Worm (Caenorhabditis elegans) whole organism, L3 larva: ENCODE measurements around the gene AH10.4.

Source experiments
- aly-2 ChIP-seq: fragments of 150-350 bp; optimal IDR thresholded peaks from 2 replicates; lab custom pipeline; 2014; ENCODE audit warnings: missing biosample characterization, missing genetic modification characterization
- ama-1 ChIP-seq: fragments of 150-350 bp; optimal IDR thresholded peaks from 2 replicates; lab custom pipeline; 2018
- ceh-16 ChIP-seq: sonication (generic microtip); optimal IDR thresholded peaks from 2 replicates; lab custom pipeline; 2017; ENCODE audit warnings: missing biosample characterization, missing genetic modification characterization
- ceh-28 ChIP-seq: fragments of 150-350 bp; optimal IDR thresholded peaks from 2 replicates; lab custom pipeline; 2014; ENCODE audit warnings: missing biosample characterization, missing genetic modification reagents, missing genetic modification characterization
- ceh-9 ChIP-seq: sonication (generic microtip); optimal IDR thresholded peaks from 2 replicates; lab custom pipeline; 2018; ENCODE audit warnings: missing biosample characterization, missing genetic modification characterization
- egl-27 ChIP-seq: sonication (generic microtip); optimal IDR thresholded peaks from 4 replicates; lab custom pipeline; 2017; ENCODE audit warnings: missing biosample characterization, missing genetic modification reagents, missing genetic modification characterization
- egl-5 ChIP-seq: fragments of 150-350 bp; optimal IDR thresholded peaks from 2 replicates; lab custom pipeline; 2017; ENCODE audit warnings: missing biosample characterization, missing genetic modification reagents, missing genetic modification characterization, inconsistent platforms
- elt-2 ChIP-seq: sonication (generic microtip); optimal IDR thresholded peaks from 2 replicates; lab custom pipeline; 2016; ENCODE audit warnings: missing genetic modification reagents, mild to moderate bottlenecking, missing genetic modification characterization, missing compliant biosample characterization
- elt-3 ChIP-seq, 3 experiments: fragments of 150-350 bp in 1 of 3; sonication (generic microtip) in 2 of 3; optimal IDR thresholded peaks; 2 replicates in 2 of 3; 4 replicates in 1 of 3; lab custom pipeline; 2014 to 2017; ENCODE audit warnings: missing biosample characterization in 3 of 3, missing genetic modification characterization in 3 of 3
- eor-1 ChIP-seq, 2 experiments: fragments of 150-350 bp; optimal IDR thresholded peaks; 2 replicates each; lab custom pipeline; 2014 to 2018; ENCODE audit warnings: missing biosample characterization in 2 of 2, missing genetic modification characterization in 2 of 2
- fkh-10 ChIP-seq: sonication (generic microtip); optimal IDR thresholded peaks from 2 replicates; lab custom pipeline; 2017; ENCODE audit warnings: missing biosample characterization, missing genetic modification reagents, missing genetic modification characterization
- fkh-2 ChIP-seq: fragments of 150-350 bp; optimal IDR thresholded peaks from 2 replicates; lab custom pipeline; 2014; ENCODE audit warnings: missing biosample characterization, missing genetic modification reagents, missing genetic modification characterization
- fos-1 ChIP-seq: fragments of 150-350 bp; optimal IDR thresholded peaks from 2 replicates; lab custom pipeline; 2014; ENCODE audit warnings: missing biosample characterization, missing genetic modification characterization
- hmg-11 ChIP-seq: sonication (generic microtip); optimal IDR thresholded peaks from 2 replicates; lab custom pipeline; 2016; ENCODE audit warnings: missing genetic modification characterization, missing compliant biosample characterization
- jun-1 ChIP-seq: fragments of 150-350 bp; optimal IDR thresholded peaks from 2 replicates; lab custom pipeline; 2014; ENCODE audit warnings: missing biosample characterization, missing genetic modification reagents, missing genetic modification characterization
- lin-15B ChIP-seq: fragments of 150-350 bp; optimal IDR thresholded peaks from 2 replicates; lab custom pipeline; 2014; ENCODE audit warnings: missing biosample characterization, missing genetic modification characterization
- lin-39 ChIP-seq: fragments of 150-350 bp; optimal IDR thresholded peaks from 2 replicates; lab custom pipeline; 2018; ENCODE audit warnings: missing biosample characterization, missing genetic modification reagents, missing genetic modification characterization
- nfya-1 ChIP-seq: sonication (generic microtip); optimal IDR thresholded peaks from 2 replicates; lab custom pipeline; 2017; ENCODE audit warnings: missing genetic modification characterization, mild to moderate bottlenecking, missing compliant biosample characterization, antibody characterized with exemption, moderate library complexity; ENCODE audit not compliant: insufficient read depth
- nhr-11 ChIP-seq: fragments of 150-350 bp; optimal IDR thresholded peaks from 2 replicates; lab custom pipeline; 2014; ENCODE audit warnings: missing biosample characterization, missing genetic modification characterization
- nhr-12 ChIP-seq: fragments of 150-350 bp; optimal IDR thresholded peaks from 2 replicates; lab custom pipeline; 2014; ENCODE audit warnings: missing biosample characterization, missing genetic modification characterization
- nhr-23 ChIP-seq: fragments of 150-350 bp; optimal IDR thresholded peaks from 2 replicates; lab custom pipeline; 2014; ENCODE audit warnings: missing biosample characterization, missing genetic modification reagents, missing genetic modification characterization
- nhr-237 ChIP-seq: fragments of 150-350 bp; optimal IDR thresholded peaks from 2 replicates; lab custom pipeline; 2014; ENCODE audit warnings: missing biosample characterization, missing genetic modification characterization
- nhr-25 ChIP-seq: sonication (generic microtip); optimal IDR thresholded peaks from 2 replicates; lab custom pipeline; 2017; ENCODE audit warnings: missing biosample characterization, missing genetic modification characterization
- nhr-28 ChIP-seq: fragments of 150-350 bp; optimal IDR thresholded peaks from 2 replicates; lab custom pipeline; 2014; ENCODE audit warnings: missing biosample characterization, missing genetic modification characterization
- nhr-76 ChIP-seq: fragments of 150-350 bp; sonication (generic microtip); optimal IDR thresholded peaks from 5 replicates; lab custom pipeline; 2014; ENCODE audit warnings: missing biosample characterization, missing genetic modification characterization
- nhr-77 ChIP-seq: fragments of 150-350 bp; optimal IDR thresholded peaks from 2 replicates; lab custom pipeline; 2014; ENCODE audit warnings: missing biosample characterization, missing genetic modification characterization
- pqm-1 ChIP-seq: fragments of 150-350 bp; optimal IDR thresholded peaks from 2 replicates; lab custom pipeline; 2017; ENCODE audit warnings: missing biosample characterization, missing genetic modification characterization, inconsistent platforms
- sea-2 ChIP-seq: fragments of 150-350 bp; sonication (generic microtip); optimal IDR thresholded peaks from 4 replicates; lab custom pipeline; 2014; ENCODE audit warnings: missing biosample characterization, missing genetic modification reagents, missing genetic modification characterization
- skn-1 ChIP-seq: fragments of 150-350 bp; optimal IDR thresholded peaks from 2 replicates; lab custom pipeline; 2014; ENCODE audit warnings: missing biosample characterization, missing genetic modification characterization
- snpc-4 ChIP-seq: fragments of 150-350 bp; optimal IDR thresholded peaks from 2 replicates; lab custom pipeline; 2014; ENCODE audit warnings: missing biosample characterization, missing genetic modification characterization
- tbx-2 ChIP-seq: sonication (generic microtip); optimal IDR thresholded peaks from 2 replicates; lab custom pipeline; 2016; ENCODE audit warnings: mild to moderate bottlenecking, missing genetic modification characterization, missing compliant biosample characterization
- unc-62 ChIP-seq: fragments of 150-350 bp; sonication (generic microtip); optimal IDR thresholded peaks from 4 replicates; lab custom pipeline; 2014; ENCODE audit warnings: missing biosample characterization, missing genetic modification reagents, missing genetic modification characterization
- zag-1 ChIP-seq: fragments of 150-350 bp; optimal IDR thresholded peaks from 2 replicates; lab custom pipeline; 2014; ENCODE audit warnings: missing biosample characterization, missing genetic modification characterization
- ztf-11 ChIP-seq: fragments of 150-350 bp; optimal IDR thresholded peaks from 2 replicates; lab custom pipeline; 2014; ENCODE audit warnings: missing biosample characterization, missing genetic modification characterization
- ztf-4 ChIP-seq: fragments of 150-350 bp; optimal IDR thresholded peaks from 2 replicates; lab custom pipeline; 2014; ENCODE audit warnings: missing biosample characterization, missing genetic modification characterization

The AH10.4 gene

DNA sequence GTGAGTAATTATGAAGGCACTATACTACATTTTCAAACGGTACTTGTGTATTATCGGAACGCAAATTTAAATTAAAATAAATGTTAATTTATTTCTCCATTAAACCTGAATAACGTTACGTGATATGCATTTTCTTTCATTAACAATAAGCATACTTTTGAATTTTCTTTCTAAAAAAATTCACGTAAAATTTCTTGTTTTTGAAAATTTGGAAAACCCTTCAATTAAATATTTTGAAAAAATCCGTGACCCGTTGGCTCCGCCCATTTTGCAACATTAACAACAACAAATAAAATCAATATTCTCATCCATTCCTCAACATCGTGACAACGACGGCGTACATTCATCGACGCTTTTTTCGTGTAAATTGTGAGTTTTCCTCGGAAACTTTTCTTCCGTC, 8.5 kb upstream of the AH10.4 start, which contains the start of gene acs-10:
Gene acs-10, plus strand, starts transcription at position 301 of the 400 bp plus-strand sequence.
- TF ChIP-seq nhr-25 (tag; lab: Kevin White, UChicago): no peak
- TF ChIP-seq nhr-77 (tag; lab: Kevin White, UChicago): no peak

DNA sequence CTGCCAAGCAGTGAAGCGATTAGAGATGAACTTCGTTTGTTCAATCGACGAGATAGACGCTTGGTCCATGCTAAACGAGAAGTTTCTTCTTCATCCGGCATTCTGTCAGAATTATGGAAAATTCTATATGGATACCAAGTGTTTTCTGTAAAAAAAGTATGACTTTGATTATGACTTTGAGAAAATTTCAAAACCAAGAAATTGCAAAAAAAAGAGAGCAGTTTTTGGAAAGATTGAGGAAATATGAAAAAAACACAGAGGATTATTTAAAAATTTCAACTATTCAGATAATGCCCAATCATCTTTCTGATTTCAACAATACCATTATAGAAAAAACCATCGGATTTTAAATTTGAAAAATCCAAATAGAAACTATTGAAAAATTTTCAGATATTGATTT, 7.6 kb upstream of the AH10.4 start, which contains the start of gene par-1:
Gene par-1, minus strand, starts transcription at position 101 of the 400 bp plus-strand sequence.
- no peak for TF ChIP-seq nhr-77 (tag; lab: Kevin White, UChicago)
- TF ChIP-seq zag-1 (tag; lab: Kevin White, UChicago): no peak
- TF ChIP-seq fkh-2 (tag; lab: Kevin White, UChicago): no peak
- TF ChIP-seq ama-1 (lab: Kevin White, UChicago): no peak
- no peak for TF ChIP-seq fos-1 (tag; lab: Kevin White, UChicago)
- TF ChIP-seq ztf-11: no peak
- no peak for TF ChIP-seq skn-1 (tag; lab: Kevin White, UChicago)
- TF ChIP-seq tbx-2 (tag; lab: Kevin White, UChicago): no peak
- TF ChIP-seq aly-2 (tag; lab: Kevin White, UChicago): no peak
- no peak for TF ChIP-seq lin-39
- TF ChIP-seq sea-2: no peak
- no peak for TF ChIP-seq pqm-1 (tag; lab: Kevin White, UChicago)
- no peak for TF ChIP-seq unc-62 (GFP tag; lab: Kevin White, UChicago)
- TF ChIP-seq ceh-28 (tag; lab: Kevin White, UChicago): no peak

DNA sequence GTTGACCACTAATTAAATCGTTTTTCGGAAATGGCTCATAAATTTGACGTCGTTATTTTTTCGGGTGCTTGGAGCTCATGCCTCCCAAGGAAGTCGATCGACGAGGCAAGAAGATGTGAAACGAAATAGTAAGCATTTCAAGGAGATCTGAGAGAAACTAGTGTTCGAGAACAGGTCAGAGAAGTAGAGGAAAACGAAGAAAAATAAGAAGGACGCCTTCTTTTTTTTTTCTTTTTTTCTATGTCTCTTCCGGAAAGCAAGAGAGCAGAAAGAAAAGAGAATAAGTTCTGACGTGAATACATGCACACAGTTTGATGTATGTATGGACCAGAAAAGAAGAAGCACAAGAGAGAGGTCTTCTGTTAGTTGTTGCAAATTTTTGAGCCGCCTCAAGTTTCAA, 6.0 kb upstream of the AH10.4 start:
- TF ChIP-seq nhr-76 (tag; lab: Kevin White, UChicago) (no peak), hmg-11 (tag; lab: Kevin White, UChicago) (peak; percentile 58), lin-15B (peak; percentile 38), jun-1 (tag; lab: Kevin White, UChicago) (no peak), elt-3 (tag; optimal IDR thresholded peaks at IDR 0.05; lab: Kevin White, UChicago) (no peak), fkh-10 (GFP tag; lab: Kevin White, UChicago) (peak; percentile 77), tbx-2 (tag; lab: Kevin White, UChicago) (peak; percentile 48), nhr-25 (tag; lab: Kevin White, UChicago) (no peak), elt-2 (tag; lab: Kevin White, UChicago) (no peak), ztf-11 (no peak), ceh-16 (tag; lab: Kevin White, UChicago) (no peak), egl-5 (no peak), egl-27 (tag; lab: Kevin White, UChicago) (no peak), nfya-1 (tag; lab: Kevin White, UChicago) (peak; percentile 53), fos-1 (tag; lab: Kevin White, UChicago) (no peak), pqm-1 (tag; lab: Kevin White, UChicago) (no peak), nhr-23 (tag; lab: Kevin White, UChicago) (no peak), ceh-9 (tag; lab: Kevin White, UChicago) (no peak), eor-1 (tag; optimal IDR thresholded peaks at IDR 0.05; lab: Kevin White, UChicago) (no peak)

DNA sequence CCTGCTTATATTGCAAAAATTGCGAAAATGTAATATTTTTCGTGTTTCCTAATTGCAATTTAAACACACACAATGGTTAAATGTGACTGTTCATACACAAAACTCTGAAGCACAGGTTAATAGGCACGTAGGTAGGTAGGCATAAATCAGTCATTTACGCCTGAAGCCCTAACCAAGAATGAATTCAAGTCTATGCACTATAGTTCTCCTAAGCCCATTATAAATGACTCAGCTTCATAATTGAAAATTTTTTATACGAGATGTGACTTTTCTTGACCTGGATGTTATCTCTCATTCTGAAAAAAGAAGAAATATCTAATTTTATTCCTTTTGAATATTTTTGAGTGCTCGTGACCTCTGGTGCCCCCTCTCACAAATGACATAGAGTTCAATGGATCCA, 4.2 kb upstream of the AH10.4 start:
- TF ChIP-seq nhr-11 (tag; lab: Kevin White, UChicago) (no peak), nhr-28 (tag; lab: Kevin White, UChicago) (no peak), jun-1 (tag; lab: Kevin White, UChicago) (no peak), snpc-4 (tag; lab: Kevin White, UChicago) (no peak), elt-3 (tag; optimal IDR thresholded peaks at IDR 0.05; lab: Kevin White, UChicago) (no peak), zag-1 (tag; lab: Kevin White, UChicago) (no peak), nhr-12 (no peak), nhr-237 (no peak)

DNA sequence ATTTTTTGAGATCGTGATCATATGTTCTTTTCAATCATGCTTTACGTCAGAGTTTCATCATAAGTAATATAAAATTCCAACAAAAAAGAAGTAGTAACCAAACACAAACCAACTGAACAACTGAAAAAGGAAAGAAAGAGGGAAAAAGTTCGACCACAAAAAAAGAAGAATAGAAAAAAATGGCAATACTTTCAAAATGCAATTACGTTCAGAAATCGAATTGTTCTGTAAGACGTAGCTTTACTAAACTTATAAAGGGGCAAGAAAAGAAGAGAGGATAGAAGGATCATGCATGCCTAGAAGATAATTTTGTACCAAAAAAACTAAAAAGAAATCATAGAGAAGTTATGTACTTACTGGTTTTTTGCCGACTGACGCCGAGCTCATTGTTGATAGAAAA, 3.1 kb upstream of the AH10.4 start:
- no peak for TF ChIP-seq nfya-1 (tag; lab: Kevin White, UChicago)
- TF ChIP-seq ztf-4 (tag; lab: Kevin White, UChicago): no peak
- peak; percentile 82 for TF ChIP-seq fkh-10 (GFP tag; lab: Kevin White, UChicago)
